Fruit fly (Drosophila melanogaster) whole organism, wandering third instar larva: ENCODE data around the gene CG32750.

Experiments
- CG32264 ChIP-seq: fragments of 200-800 bp; sonication (Bioruptor generic); optimal IDR thresholded peaks from 2 replicates; lab custom pipeline; 2016; ENCODE audit warnings: missing biosample characterization, missing genetic modification characterization
- Dif ChIP-seq: fragments of 200-275, 200-300 bp; sonication (Bioruptor generic); optimal IDR thresholded peaks from 2 replicates; lab custom pipeline; 2018; ENCODE audit warnings: missing biosample characterization, missing genetic modification characterization; ENCODE audit not compliant: partially characterized antibody
- GATAd ChIP-seq: sonication (Bioruptor generic); optimal IDR thresholded peaks from 2 replicates; lab custom pipeline; 2016; ENCODE audit warnings: missing biosample characterization, missing genetic modification characterization
- HLH106 ChIP-seq: fragments of 200-800 bp; optimal IDR thresholded peaks from 3 replicates; lab custom pipeline; 2019; ENCODE audit warnings: missing biosample characterization, mild to moderate bottlenecking, missing genetic modification characterization, moderate library complexity
- Hnf4 ChIP-seq: fragments of 200-800 bp; sonication (Bioruptor generic); optimal IDR thresholded peaks from 2 replicates; lab custom pipeline; 2016; ENCODE audit warnings: missing biosample characterization, mild to moderate bottlenecking, missing genetic modification characterization
- Hr78 ChIP-seq: fragments of >200 bp; optimal IDR thresholded peaks from 2 replicates; lab custom pipeline; 2017; ENCODE audit warnings: missing biosample characterization, missing genetic modification characterization
- Hr83 ChIP-seq: fragments of 200-300 bp; sonication (Bioruptor generic); optimal IDR thresholded peaks from 2 replicates; lab custom pipeline; 2016; ENCODE audit warnings: missing biosample characterization, mild to moderate bottlenecking, missing genetic modification characterization, moderate library complexity; ENCODE audit not compliant: poor library complexity, severe bottlenecking
- Jra ChIP-seq: sonication (Bioruptor generic); optimal IDR thresholded peaks from 2 replicates; lab custom pipeline; 2016; ENCODE audit warnings: missing biosample characterization, missing genetic modification characterization
- Myc ChIP-seq: fragments of >200 bp; optimal IDR thresholded peaks from 2 replicates; lab custom pipeline; 2017
- OdsH ChIP-seq: fragments of 200-800 bp; sonication (Bioruptor generic); optimal IDR thresholded peaks from 2 replicates; lab custom pipeline; 2016; ENCODE audit warnings: missing biosample characterization, mild to moderate bottlenecking, missing genetic modification characterization
- Rel ChIP-seq, 2 experiments: fragments of 200-800 bp; sonication (Bioruptor generic) in 1 of 2; optimal IDR thresholded peaks; 2 replicates in 1 of 2; 3 replicates in 1 of 2; lab custom pipeline; 2016 to 2019; ENCODE audit warnings: mild to moderate bottlenecking in 2 of 2, missing biosample characterization in 2 of 2, missing genetic modification characterization in 2 of 2, moderate library complexity in 1 of 2
- Sp1 ChIP-seq: fragments of 200-800 bp; sonication (Bioruptor generic); optimal IDR thresholded peaks from 3 replicates; lab custom pipeline; 2019; ENCODE audit warnings: missing biosample characterization, mild to moderate bottlenecking, missing genetic modification characterization, moderate library complexity
- br ChIP-seq: fragments of 200-800 bp; sonication (Bioruptor generic); optimal IDR thresholded peaks from 2 replicates; lab custom pipeline; 2016; ENCODE audit warnings: missing biosample characterization, missing genetic modification characterization
- dl ChIP-seq, 2 experiments: fragments of 175-275, 200-275 bp in 1 of 2; fragments of 200-275 bp in 1 of 2; sonication (Bioruptor generic); optimal IDR thresholded peaks; lab custom pipeline; 2018; ENCODE audit warnings: mild to moderate bottlenecking in 2 of 2, missing biosample characterization in 2 of 2, missing genetic modification characterization in 2 of 2, moderate library complexity in 2 of 2; ENCODE audit not compliant: partially characterized antibody in 2 of 2, insufficient read depth in 1 of 2
- dmrt93B ChIP-seq: fragments of 200-800 bp; sonication (Bioruptor generic); optimal IDR thresholded peaks from 2 replicates; lab custom pipeline; 2018; ENCODE audit warnings: missing biosample characterization, mild to moderate bottlenecking, missing genetic modification characterization
- ey ChIP-seq: fragments of 200-800 bp; sonication (Bioruptor generic); optimal IDR thresholded peaks from 2 replicates; lab custom pipeline; 2016; ENCODE audit warnings: missing biosample characterization, missing genetic modification characterization
- foxo ChIP-seq, 2 experiments: fragments of 200-800 bp; sonication (Bioruptor generic); optimal IDR thresholded peaks; 2 replicates in 1 of 2; 3 replicates in 1 of 2; lab custom pipeline; 2016 to 2017; ENCODE audit warnings: missing biosample characterization in 2 of 2, missing genetic modification characterization in 2 of 2
- fru ChIP-seq: fragments of 200-800 bp; sonication (Bioruptor generic); optimal IDR thresholded peaks from 3 replicates; lab custom pipeline; 2016; ENCODE audit warnings: missing biosample characterization, mild to moderate bottlenecking, missing genetic modification characterization
- h ChIP-seq: fragments of 200-800 bp; sonication (Bioruptor generic); optimal IDR thresholded peaks from 3 replicates; lab custom pipeline; 2016; ENCODE audit warnings: missing biosample characterization, mild to moderate bottlenecking, missing genetic modification characterization
- jim ChIP-seq: fragments of 175-275, 200-325 bp; sonication (Bioruptor generic); optimal IDR thresholded peaks from 2 replicates; lab custom pipeline; 2016; ENCODE audit warnings: missing biosample characterization, mild to moderate bottlenecking, missing genetic modification characterization
- pan ChIP-seq: fragments of >200 bp; optimal IDR thresholded peaks from 2 replicates; lab custom pipeline; 2017
- psq ChIP-seq: fragments of 200-800 bp; sonication (Bioruptor generic); optimal IDR thresholded peaks from 3 replicates; lab custom pipeline; 2017; ENCODE audit warnings: missing biosample characterization, mild to moderate bottlenecking, missing genetic modification characterization, moderate library complexity
- rgr ChIP-seq: fragments of 200-800 bp; sonication (Bioruptor generic); optimal IDR thresholded peaks from 3 replicates; lab custom pipeline; 2016; ENCODE audit warnings: missing biosample characterization, mild to moderate bottlenecking, missing genetic modification characterization
- sage ChIP-seq: fragments of 200-800 bp; sonication (Bioruptor generic); optimal IDR thresholded peaks from 2 replicates; lab custom pipeline; 2016; ENCODE audit warnings: missing biosample characterization, mild to moderate bottlenecking, missing genetic modification characterization
- sv ChIP-seq: fragments of 200-800 bp; sonication (Bioruptor generic); optimal IDR thresholded peaks from 3 replicates; lab custom pipeline; 2016; ENCODE audit warnings: missing biosample characterization, missing genetic modification characterization
- tai ChIP-seq: sonication (Bioruptor generic); optimal IDR thresholded peaks from 2 replicates; lab custom pipeline; 2016; ENCODE audit warnings: missing biosample characterization, missing genetic modification characterization
- usp ChIP-seq: fragments of >200 bp; optimal IDR thresholded peaks from 2 replicates; lab custom pipeline; 2017; ENCODE audit warnings: missing biosample characterization, missing genetic modification characterization
- woc ChIP-seq: sonication (Bioruptor generic); optimal IDR thresholded peaks from 2 replicates; lab custom pipeline; 2016; ENCODE audit warnings: missing biosample characterization, mild to moderate bottlenecking, missing genetic modification characterization

The CG32750 gene

dm6 chrX:6202509-6202979, 6.3 kb upstream of the CG32750 start, which contains the start of gene vanin-like:
Gene vanin-like, minus strand, starts transcription at chrX:6202559.
- TF ChIP-seq Hr83 (GFP tag; lab: Kevin White, UChicago) (no peak), dl (GFP tag; optimal IDR thresholded peaks at IDR 0.05; lab: Kevin White, UChicago; ENCODE audit: insufficient read depth in 1 of 2, partially characterized antibody in 2 of 2) (no peak), sage (GFP tag; lab: Kevin White, UChicago) (no peak), CG32264 (GFP tag; lab: Kevin White, UChicago) (no peak), OdsH (GFP tag; lab: Kevin White, UChicago) (no peak), Myc (peak; percentile 25), h (GFP tag; lab: Kevin White, UChicago) (no peak)

- no peak for TF ChIP-seq Rel (GFP tag; optimal IDR thresholded peaks at IDR 0.05; lab: Kevin White, UChicago)
- TF ChIP-seq Rel (tag; optimal IDR thresholded peaks at IDR 0.05; lab: Kevin White, UChicago): no peak
- no peak for TF ChIP-seq Myc
- TF ChIP-seq tai (GFP tag; lab: Kevin White, UChicago): no peak
- no peak for TF ChIP-seq Hr83 (GFP tag; lab: Kevin White, UChicago)
- TF ChIP-seq ey (GFP tag; lab: Kevin White, UChicago): no peak
- TF ChIP-seq HLH106 (tag; lab: Kevin White, UChicago): no peak
- TF ChIP-seq woc (GFP tag; lab: Kevin White, UChicago): no peak
- TF ChIP-seq Hnf4 (GFP tag; lab: Kevin White, UChicago): no peak
- no peak for TF ChIP-seq foxo (GFP tag; optimal IDR thresholded peaks at IDR 0.05; lab: Kevin White, UChicago)
- no peak for TF ChIP-seq usp (GFP tag; lab: Kevin White, UChicago)
- TF ChIP-seq CG32264 (GFP tag; lab: Kevin White, UChicago): no peak
- TF ChIP-seq sv: no peak
- no peak for TF ChIP-seq Jra (GFP tag; lab: Kevin White, UChicago)
Measured at dm6 chrX:6201459-6201858, 5.2 kb upstream of the CG32750 start.

DNA sequence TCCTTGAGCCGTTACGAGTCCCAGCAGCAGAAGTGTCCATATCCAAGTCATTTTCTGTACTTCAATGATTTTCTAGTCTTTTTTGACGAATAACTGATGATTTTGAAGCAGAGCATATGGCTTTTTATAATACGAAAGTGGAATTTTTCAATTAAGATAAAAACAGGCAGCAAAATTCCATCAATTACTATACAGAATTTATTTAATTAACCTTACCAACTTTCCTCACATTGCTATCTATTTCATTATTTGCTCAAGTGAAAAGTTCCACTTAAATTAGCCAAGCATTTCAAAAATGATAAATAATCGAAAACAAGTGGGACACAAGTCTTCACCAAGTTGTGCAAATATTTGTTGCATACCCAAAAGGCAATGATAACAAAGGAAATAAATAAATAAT, 3.6 kb upstream of the CG32750 start, which contains the start of gene CG43090:
TSS of gene CG43090 (minus strand) at position 101 of the 400 bp plus-strand sequence.
- TF ChIP-seq fru (GFP tag; lab: Kevin White, UChicago): no peak
- TF ChIP-seq Hr83 (GFP tag; lab: Kevin White, UChicago): no peak
- TF ChIP-seq CG32264 (GFP tag; lab: Kevin White, UChicago): no peak
- no peak for TF ChIP-seq GATAd (GFP tag; lab: Kevin White, UChicago)
- no peak for TF ChIP-seq Hr78
- no peak for TF ChIP-seq woc (GFP tag; lab: Kevin White, UChicago)
- TF ChIP-seq jim: no peak
- no peak for TF ChIP-seq sv

DNA sequence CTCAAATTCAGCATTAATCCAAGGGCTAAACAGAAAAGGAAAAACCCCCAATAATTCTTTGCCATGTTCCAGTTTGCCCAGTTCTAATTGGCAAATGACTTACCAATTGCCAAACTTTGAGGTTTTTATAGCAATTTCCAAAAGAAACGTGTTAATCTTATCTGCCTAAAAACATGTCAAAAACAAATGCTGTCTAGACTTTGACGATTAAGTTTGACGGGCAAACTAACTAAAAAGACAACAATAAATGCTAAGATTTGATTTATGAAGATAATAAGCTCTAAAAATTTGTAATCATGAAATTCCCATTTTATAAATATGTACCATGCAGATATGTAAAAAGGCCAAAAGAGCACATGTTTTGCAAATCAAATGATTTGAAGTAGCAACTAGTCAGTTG, 2.3 kb upstream of the CG32750 start, which contains the start of gene CG32751:
TSS of gene CG32751 (minus strand) at position 101 of the 400 bp plus-strand sequence.
- TF ChIP-seq Hr78: no peak
- TF ChIP-seq dmrt93B: no peak
- no peak for TF ChIP-seq ey (GFP tag; lab: Kevin White, UChicago)
- no peak for TF ChIP-seq GATAd (GFP tag; lab: Kevin White, UChicago)
- no peak for TF ChIP-seq Dif (GFP tag; lab: Kevin White, UChicago)
- TF ChIP-seq Myc: no peak
- no peak for TF ChIP-seq woc (GFP tag; lab: Kevin White, UChicago)
- TF ChIP-seq sv: no peak

dm6 chrX:6193183-6193810, 2.9 kb downstream of the CG32750 start:
- no peak for TF ChIP-seq Myc
- peak; percentile 40 for TF ChIP-seq sv
- peak; percentile 65 for TF ChIP-seq HLH106 (tag; lab: Kevin White, UChicago)
- peak; percentile 25 for TF ChIP-seq ey (GFP tag; lab: Kevin White, UChicago)
- peak; percentile 49 for TF ChIP-seq Sp1 (GFP tag; lab: Kevin White, UChicago)
- peak; percentile 49 for TF ChIP-seq rgr (GFP tag; lab: Kevin White, UChicago)
- peak; percentile 14 for TF ChIP-seq dmrt93B
- no peak for TF ChIP-seq pan (lab: Kevin White, UChicago)
- no peak for TF ChIP-seq br (GFP tag; lab: Kevin White, UChicago)
- TF ChIP-seq Rel (GFP tag; optimal IDR thresholded peaks at IDR 0.05; lab: Kevin White, UChicago): no peak
- no peak for TF ChIP-seq Rel (tag; optimal IDR thresholded peaks at IDR 0.05; lab: Kevin White, UChicago)
- TF ChIP-seq fru (GFP tag; lab: Kevin White, UChicago): peak; percentile 47
- TF ChIP-seq foxo (GFP tag; optimal IDR thresholded peaks at IDR 0.05; lab: Kevin White, UChicago): peak in 1 of 2 experiments; percentile 64
- peak; percentile 59 for TF ChIP-seq h (GFP tag; lab: Kevin White, UChicago)
- TF ChIP-seq psq: peak; percentile 34
- TF ChIP-seq OdsH (GFP tag; lab: Kevin White, UChicago): peak; percentile 38
